Fruit fly (Drosophila melanogaster) whole organism, embryonic: ENCODE data around the gene Rlb1.

Source experiments
- Ada2b ChIP-seq: fragments of 200-800 bp; sonication (Bioruptor generic); IDR thresholded peaks from 2 replicates; pipeline ENCODE4 v1.3.6; 2022; ENCODE audit warnings: missing biosample characterization, missing genetic modification characterization
- B-H1 ChIP-seq: fragments of 200-800 bp; sonication (Bioruptor generic); IDR thresholded peaks from 3 replicates; pipeline ENCODE4 v1.3.6; 2022; ENCODE audit warnings: missing biosample characterization, missing genetic modification characterization
- Bgb ChIP-seq: fragments of 200-800 bp; sonication (Bioruptor generic); IDR thresholded peaks from 2 replicates; pipeline ENCODE4 v1.3.6; 2022; ENCODE audit warnings: missing biosample characterization, missing genetic modification characterization; ENCODE audit not compliant: partially characterized antibody
- Blimp-1 ChIP-seq: fragments of 200-800 bp; sonication (Bioruptor generic); optimal IDR thresholded peaks from 3 replicates; lab custom pipeline; 2018; ENCODE audit warnings: missing biosample characterization, missing genetic modification characterization, mild to moderate bottlenecking, moderate library complexity, missing genetic modification reagents
- C15 ChIP-seq: fragments of 200-800 bp; sonication (Bioruptor generic); IDR thresholded peaks from 3 replicates; pipeline ENCODE4 v1.3.6; 2022; ENCODE audit warnings: missing biosample characterization, missing genetic modification characterization
- CG10959 ChIP-seq: fragments of 200-800 bp; sonication (Bioruptor generic); IDR thresholded peaks from 2 replicates; pipeline ENCODE4 v1.3.6; 2022; ENCODE audit warnings: missing biosample characterization, missing genetic modification characterization
- CG11696 ChIP-seq: fragments of 200-800 bp; sonication (Bioruptor generic); IDR thresholded peaks from 2 replicates; pipeline ENCODE4 v1.3.6; 2022; ENCODE audit warnings: missing biosample characterization, missing genetic modification characterization
- CG12071 ChIP-seq: fragments of 200-800 bp; sonication (Bioruptor generic); optimal IDR thresholded peaks from 3 replicates; lab custom pipeline; 2018; ENCODE audit warnings: missing biosample characterization, mild to moderate bottlenecking, missing genetic modification characterization
- CG12391 ChIP-seq: fragments of 200-800 bp; sonication (Bioruptor generic); optimal IDR thresholded peaks from 3 replicates; lab custom pipeline; 2018; ENCODE audit warnings: missing biosample characterization, mild to moderate bottlenecking, missing genetic modification characterization, moderate library complexity
- CG13287 ChIP-seq: fragments of 200-800 bp; sonication (Bioruptor generic); IDR thresholded peaks from 2 replicates; pipeline ENCODE4 v1.3.6; 2022; ENCODE audit warnings: missing biosample characterization, missing genetic modification characterization; ENCODE audit not compliant: partially characterized antibody
- CG13624 ChIP-seq: fragments of 200-800 bp; sonication (Bioruptor generic); optimal IDR thresholded peaks from 2 replicates; lab custom pipeline; 2016; ENCODE audit warnings: missing biosample characterization, missing genetic modification characterization
- CG13775 ChIP-seq: fragments of 200-800 bp; sonication (Bioruptor generic); optimal IDR thresholded peaks from 3 replicates; lab custom pipeline; 2017; ENCODE audit warnings: missing biosample characterization, mild to moderate bottlenecking, missing genetic modification characterization
- CG15269 ChIP-seq: fragments of 200-800 bp; sonication (Bioruptor generic); optimal IDR thresholded peaks from 2 replicates; lab custom pipeline; 2018; ENCODE audit warnings: missing biosample characterization, mild to moderate bottlenecking, missing genetic modification characterization, moderate library complexity
- CG15696 ChIP-seq: fragments of 200-800 bp; sonication (Bioruptor generic); optimal IDR thresholded peaks from 2 replicates; lab custom pipeline; 2019; ENCODE audit warnings: missing biosample characterization, mild to moderate bottlenecking, missing genetic modification characterization, moderate library complexity
- CG1603 ChIP-seq: fragments of 200-800 bp; sonication (Bioruptor generic); optimal IDR thresholded peaks from 2 replicates; lab custom pipeline; 2019; ENCODE audit warnings: missing biosample characterization, mild to moderate bottlenecking, missing genetic modification characterization, moderate library complexity
- CG1647 ChIP-seq: fragments of 200-800 bp; sonication (Bioruptor generic); optimal IDR thresholded peaks from 3 replicates; lab custom pipeline; 2016; ENCODE audit warnings: missing biosample characterization, missing genetic modification characterization
- CG17359 ChIP-seq: fragments of 200-800 bp; sonication (Bioruptor generic); optimal IDR thresholded peaks from 3 replicates; lab custom pipeline; 2018; ENCODE audit warnings: missing biosample characterization, mild to moderate bottlenecking, missing genetic modification characterization, moderate library complexity
- CG2120 ChIP-seq: fragments of 200-800 bp; sonication (Bioruptor generic); optimal IDR thresholded peaks from 3 replicates; lab custom pipeline; 2016; ENCODE audit warnings: missing biosample characterization, missing genetic modification characterization
- CG2199 ChIP-seq: fragments of 200-800 bp; sonication (Bioruptor generic); IDR thresholded peaks from 3 replicates; pipeline ENCODE4 v1.3.6; 2022; ENCODE audit warnings: missing biosample characterization, missing genetic modification characterization
- CG2875 ChIP-seq: fragments of 200-800 bp; sonication (Bioruptor generic); optimal IDR thresholded peaks from 2 replicates; lab custom pipeline; 2017; ENCODE audit warnings: missing biosample characterization, mild to moderate bottlenecking, missing genetic modification characterization, missing genetic modification reagents
- CG30020 ChIP-seq: fragments of 200-800 bp; optimal IDR thresholded peaks from 2 replicates; lab custom pipeline; 2019; ENCODE audit warnings: missing biosample characterization, mild to moderate bottlenecking, missing genetic modification characterization, moderate library complexity
- CG4730 ChIP-seq: fragments of 200-800 bp; sonication (Bioruptor generic); IDR thresholded peaks from 2 replicates; pipeline ENCODE4 v1.3.6; 2022; ENCODE audit warnings: missing biosample characterization, missing genetic modification characterization
- CG6175 ChIP-seq: fragments of 200-800 bp; sonication (Bioruptor generic); IDR thresholded peaks from 3 replicates; pipeline ENCODE4 v1.3.6; 2022; ENCODE audit warnings: missing biosample characterization, missing genetic modification characterization
- CG6765 ChIP-seq: fragments of 200-800 bp; sonication (Bioruptor generic); optimal IDR thresholded peaks from 3 replicates; lab custom pipeline; 2017; ENCODE audit warnings: missing biosample characterization, mild to moderate bottlenecking, missing genetic modification characterization
- CG6791 ChIP-seq: fragments of 200-800 bp; sonication (Bioruptor generic); IDR thresholded peaks from 3 replicates; pipeline ENCODE4 v1.3.6; 2022; ENCODE audit warnings: missing biosample characterization, missing genetic modification characterization; ENCODE audit not compliant: partially characterized antibody
- CG9817 ChIP-seq: fragments of 200-800 bp; sonication (Bioruptor generic); optimal IDR thresholded peaks from 2 replicates; lab custom pipeline; 2018; ENCODE audit warnings: missing biosample characterization, mild to moderate bottlenecking, missing genetic modification characterization, moderate library complexity
- HLHmδ ChIP-seq: fragments of 200-800 bp; sonication (Bioruptor generic); optimal IDR thresholded peaks from 2 replicates; lab custom pipeline; 2018; ENCODE audit warnings: missing biosample characterization, mild to moderate bottlenecking, missing genetic modification characterization, moderate library complexity
- Hmx ChIP-seq: fragments of 200-800 bp; sonication (Bioruptor generic); optimal IDR thresholded peaks from 2 replicates; lab custom pipeline; 2016; ENCODE audit warnings: missing biosample characterization, missing genetic modification characterization
- Sox100B ChIP-seq: fragments of 200-800 bp; sonication (Bioruptor generic); optimal IDR thresholded peaks from 3 replicates; lab custom pipeline; 2018; ENCODE audit warnings: missing biosample characterization, mild to moderate bottlenecking, missing genetic modification characterization
- Sox102F ChIP-seq: fragments of 200-800 bp; sonication (Bioruptor generic); optimal IDR thresholded peaks from 2 replicates; lab custom pipeline; 2018; ENCODE audit warnings: missing biosample characterization, mild to moderate bottlenecking, missing genetic modification characterization, moderate library complexity
- cad ChIP-seq: fragments of >200 bp; optimal IDR thresholded peaks from 2 replicates; lab custom pipeline; 2017; ENCODE audit warnings: missing biosample characterization, missing genetic modification characterization
- cas ChIP-seq: fragments of 200-800 bp; sonication (Bioruptor generic); IDR thresholded peaks from 2 replicates; pipeline ENCODE4 v1.3.6; 2022; ENCODE audit warnings: missing biosample characterization, missing genetic modification characterization
- caup ChIP-seq: fragments of 200-800 bp; sonication (Bioruptor generic); optimal IDR thresholded peaks from 3 replicates; lab custom pipeline; 2017; ENCODE audit warnings: missing biosample characterization, mild to moderate bottlenecking, missing genetic modification characterization, moderate library complexity; ENCODE audit not compliant: severe bottlenecking
- ci ChIP-seq: fragments of 200-800 bp; sonication (Bioruptor generic); IDR thresholded peaks from 3 replicates; pipeline ENCODE4 v1.3.6; 2022; ENCODE audit warnings: missing biosample characterization, missing genetic modification characterization
- dmrt99B ChIP-seq: fragments of 200-800 bp; sonication (Bioruptor generic); optimal IDR thresholded peaks from 2 replicates; lab custom pipeline; 2018; ENCODE audit warnings: missing biosample characterization, mild to moderate bottlenecking, missing genetic modification characterization, moderate library complexity
- ewg ChIP-seq: fragments of 200-800 bp; sonication (Bioruptor generic); optimal IDR thresholded peaks from 3 replicates; lab custom pipeline; 2017; ENCODE audit warnings: mild to moderate bottlenecking, missing biosample characterization, missing genetic modification reagents, missing genetic modification characterization
- fd102C ChIP-seq: fragments of 200-800 bp; sonication (Bioruptor generic); optimal IDR thresholded peaks from 2 replicates; lab custom pipeline; 2018; ENCODE audit warnings: missing biosample characterization, mild to moderate bottlenecking, missing genetic modification characterization, moderate library complexity
- gt ChIP-seq: fragments of 200-800 bp; sonication (Bioruptor generic); IDR thresholded peaks from 2 replicates; pipeline ENCODE4 v1.3.6; 2022; ENCODE audit warnings: missing biosample characterization, missing genetic modification characterization
- ken ChIP-seq: fragments of 200-800 bp; sonication (Bioruptor generic); IDR thresholded peaks from 3 replicates; pipeline ENCODE4 v1.3.6; 2022; ENCODE audit warnings: missing biosample characterization, missing genetic modification characterization
- lab ChIP-seq: fragments of 200-800 bp; sonication (Bioruptor generic); optimal IDR thresholded peaks from 3 replicates; lab custom pipeline; 2017; ENCODE audit warnings: missing biosample characterization, missing genetic modification characterization, mild to moderate bottlenecking, moderate library complexity, missing genetic modification reagents
- nerfin-2 ChIP-seq: fragments of 200-800 bp; sonication (Bioruptor generic); IDR thresholded peaks from 2 replicates; pipeline ENCODE4 v1.3.6; 2022; ENCODE audit warnings: missing biosample characterization, missing genetic modification characterization; ENCODE audit not compliant: partially characterized antibody
- nom ChIP-seq: fragments of 200-800 bp; sonication (Bioruptor generic); optimal IDR thresholded peaks from 2 replicates; lab custom pipeline; 2017; ENCODE audit warnings: missing biosample characterization, missing genetic modification characterization, mild to moderate bottlenecking, moderate library complexity, missing genetic modification reagents
- pum ChIP-seq: fragments of 200-800 bp; sonication (Bioruptor generic); optimal IDR thresholded peaks from 2 replicates; lab custom pipeline; 2016; ENCODE audit warnings: missing biosample characterization, missing genetic modification characterization
- scrt ChIP-seq: fragments of 200-800 bp; sonication (Bioruptor generic); optimal IDR thresholded peaks from 2 replicates; lab custom pipeline; 2018; ENCODE audit warnings: missing biosample characterization, mild to moderate bottlenecking, missing genetic modification characterization, moderate library complexity
- sd ChIP-seq: fragments of 200-800 bp; sonication (Bioruptor generic); optimal IDR thresholded peaks from 3 replicates; lab custom pipeline; 2018; ENCODE audit warnings: missing biosample characterization, mild to moderate bottlenecking, missing genetic modification characterization, moderate library complexity
- sim ChIP-seq: fragments of 200-800 bp; sonication (Bioruptor generic); IDR thresholded peaks from 2 replicates; pipeline ENCODE4 v1.3.6; 2022; ENCODE audit warnings: missing biosample characterization, missing genetic modification characterization
- slp2 ChIP-seq: fragments of 200-800 bp; sonication (Bioruptor generic); optimal IDR thresholded peaks from 2 replicates; lab custom pipeline; 2016; ENCODE audit warnings: missing biosample characterization, missing genetic modification characterization
- toy ChIP-seq: fragments of 200-800 bp; sonication (Bioruptor generic); IDR thresholded peaks from 2 replicates; pipeline ENCODE4 v1.3.6; 2022; ENCODE audit warnings: missing biosample characterization, missing genetic modification characterization
- zen ChIP-seq: fragments of 200-800 bp; sonication (Bioruptor generic); optimal IDR thresholded peaks from 3 replicates; lab custom pipeline; 2018; ENCODE audit warnings: missing biosample characterization, mild to moderate bottlenecking, missing genetic modification characterization, moderate library complexity

Rlb1 gene

DNA sequence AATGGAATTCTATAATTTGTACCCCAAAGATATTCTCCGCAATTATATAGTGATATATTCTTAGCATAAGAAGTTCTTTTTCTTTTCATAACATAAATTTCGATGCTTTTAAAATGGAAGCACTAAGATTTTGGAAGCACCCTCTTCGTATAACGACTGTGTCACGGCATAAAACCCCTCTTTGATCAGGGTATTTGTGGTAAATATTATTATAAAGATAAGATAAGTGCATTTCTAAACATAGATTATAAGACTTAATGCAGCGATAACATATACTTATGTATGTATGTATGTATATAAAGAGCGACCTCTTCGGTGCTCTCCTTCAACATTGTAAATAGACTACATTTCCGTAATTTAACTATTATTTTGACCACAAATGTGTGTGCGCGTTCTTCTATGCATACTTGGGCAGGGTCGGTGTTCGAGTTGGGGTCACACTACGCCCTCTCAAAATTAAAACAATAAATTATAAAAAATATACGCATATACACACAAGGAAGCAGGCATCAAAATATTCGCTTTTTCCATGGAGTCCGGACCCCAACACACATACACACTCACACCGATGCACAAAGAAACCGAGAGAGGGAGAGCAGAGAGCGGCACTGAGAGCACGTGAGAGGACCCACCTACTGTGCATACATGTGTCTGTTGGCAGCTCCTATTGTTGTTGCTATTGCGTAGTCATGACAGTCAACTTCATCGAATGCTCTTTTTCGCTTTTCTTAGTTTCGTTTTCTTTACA, 37.3 kb downstream of the Rlb1 start (continued):
- TF ChIP-seq gt (GFP tag; lab: Robert Waterston, UW) (no peak), Sox100B (GFP tag; lab: Kevin White, UChicago) (peak; percentile 13), nerfin-2 (GFP tag; lab: Robert Waterston, UW) (no peak), CG2120 (GFP tag; lab: Kevin White, UChicago) (no peak), sim (GFP tag; lab: Robert Waterston, UW) (no peak), slp2 (no peak), dmrt99B (tag; lab: Kevin White, UChicago) (peak; percentile 1), CG6791 (no peak), CG12391 (tag; lab: Kevin White, UChicago) (peak; percentile 8), Bgb (GFP tag; lab: Robert Waterston, UW) (no peak), B-H1 (GFP tag; lab: Robert Waterston, UW) (no peak), toy (no peak), zen (tag; lab: Kevin White, UChicago) (no peak), CG1603 (tag; lab: Kevin White, UChicago) (no peak), lab (GFP tag; lab: Kevin White, UChicago) (peak; percentile 36), Sox102F (no peak), ewg (GFP tag; lab: Kevin White, UChicago) (no peak), cas (GFP tag; lab: Robert Waterston, UW) (no peak), C15 (GFP tag; lab: Robert Waterston, UW) (no peak), Blimp-1 (GFP tag; lab: Kevin White, UChicago) (peak; percentile 8), CG6175 (GFP tag; lab: Robert Waterston, UW) (no peak), sd (tag; lab: Kevin White, UChicago) (peak; percentile 61), fd102C (no peak), CG2875 (peak; percentile 12), caup (GFP tag; lab: Kevin White, UChicago) (no peak), nom (peak; percentile 62), CG13624 (GFP tag; lab: Kevin White, UChicago) (no peak), CG15269 (tag; lab: Kevin White, UChicago) (peak; percentile 27), CG4730 (no peak), CG10959 (GFP tag; lab: Robert Waterston, UW) (no peak), ci (GFP tag; lab: Robert Waterston, UW) (no peak), pum (GFP tag; lab: Kevin White, UChicago) (no peak), Ada2b (GFP tag; lab: Robert Waterston, UW) (no peak), CG15696 (peak; percentile 22), ken (GFP tag; lab: Robert Waterston, UW) (no peak), CG11696 (GFP tag; lab: Robert Waterston, UW) (no peak), CG6765 (no peak), CG13775 (GFP tag; lab: Kevin White, UChicago) (no peak), CG13287 (GFP tag; lab: Robert Waterston, UW) (no peak), HLHmδ (GFP tag; lab: Kevin White, UChicago) (peak; percentile 41), cad (GFP tag; lab: Kevin White, UChicago) (peak; percentile 24), CG12071 (GFP tag; lab: Kevin White, UChicago) (no peak), CG9817 (tag; lab: Kevin White, UChicago) (no peak), CG17359 (tag; lab: Kevin White, UChicago) (peak; percentile 17), Hmx (no peak), CG30020 (tag; lab: Kevin White, UChicago) (no peak), CG2199 (GFP tag; lab: Robert Waterston, UW) (no peak), scrt (GFP tag; lab: Kevin White, UChicago) (no peak), CG1647 (GFP tag; lab: Kevin White, UChicago) (no peak)
